Fruit fly (Drosophila melanogaster) whole organism, embryonic: ENCODE results near the gene CheB38c.

ENCODE experiments used
- CG10267 ChIP-seq: fragments of 200-800 bp; sonication (Bioruptor generic); optimal IDR thresholded peaks from 2 replicates; lab custom pipeline; 2018; ENCODE audit warnings: missing biosample characterization, mild to moderate bottlenecking, missing genetic modification characterization, moderate library complexity
- CG10565 ChIP-seq: fragments of 200-800 bp; sonication (Bioruptor generic); optimal IDR thresholded peaks from 3 replicates; lab custom pipeline; 2016; ENCODE audit warnings: missing biosample characterization, mild to moderate bottlenecking, missing genetic modification characterization
- CG12104 ChIP-seq: fragments of 200-800 bp; sonication (Bioruptor generic); optimal IDR thresholded peaks from 3 replicates; lab custom pipeline; 2016; ENCODE audit warnings: missing biosample characterization, missing genetic modification characterization
- CG12659 ChIP-seq: fragments of 200-800 bp; sonication (Bioruptor generic); optimal IDR thresholded peaks from 3 replicates; lab custom pipeline; 2017; ENCODE audit warnings: mild to moderate bottlenecking, missing biosample characterization, missing genetic modification reagents, missing genetic modification characterization
- CG17186 ChIP-seq: fragments of 200-800 bp; sonication (Bioruptor generic); optimal IDR thresholded peaks from 3 replicates; lab custom pipeline; 2017; ENCODE audit warnings: missing biosample characterization, missing genetic modification reagents, missing genetic modification characterization
- CG2120 ChIP-seq: fragments of 200-800 bp; sonication (Bioruptor generic); optimal IDR thresholded peaks from 3 replicates; lab custom pipeline; 2016; ENCODE audit warnings: missing biosample characterization, missing genetic modification characterization
- CG2678 ChIP-seq: fragments of 200-800 bp; sonication (Bioruptor generic); optimal IDR thresholded peaks from 3 replicates; lab custom pipeline; 2019; ENCODE audit warnings: missing biosample characterization, mild to moderate bottlenecking, missing genetic modification characterization, moderate library complexity
- CG2712 ChIP-seq: fragments of 200-800 bp; optimal IDR thresholded peaks from 3 replicates; lab custom pipeline; 2019; ENCODE audit warnings: missing biosample characterization, mild to moderate bottlenecking, missing genetic modification characterization, moderate library complexity
- CG4424 ChIP-seq: fragments of 200-800 bp; sonication (Bioruptor generic); optimal IDR thresholded peaks from 3 replicates; lab custom pipeline; 2016; ENCODE audit warnings: missing biosample characterization, missing genetic modification characterization
- CG8765 ChIP-seq: fragments of 200-800 bp; sonication (Bioruptor generic); IDR thresholded peaks from 2 replicates; pipeline ENCODE4 v1.3.6; 2022; ENCODE audit warnings: missing biosample characterization, missing genetic modification characterization
- CG9437 ChIP-seq: fragments of 200-800 bp; sonication (Bioruptor generic); optimal IDR thresholded peaks from 2 replicates; lab custom pipeline; 2018; ENCODE audit warnings: missing biosample characterization, mild to moderate bottlenecking, missing genetic modification characterization
- CG9932 ChIP-seq: fragments of 200-800 bp; sonication (Bioruptor generic); IDR thresholded peaks from 2 replicates; pipeline ENCODE4 v1.3.6; 2022; ENCODE audit warnings: missing biosample characterization, missing genetic modification characterization
- CTCF ChIP-seq: fragments of 200-800 bp; sonication (Bioruptor generic); optimal IDR thresholded peaks from 2 replicates; lab custom pipeline; 2017; ENCODE audit warnings: missing biosample characterization, mild to moderate bottlenecking, missing genetic modification characterization, moderate library complexity
- D ChIP-seq, 2 experiments: fragments of 200-800 bp in 1 of 2; fragments of >200 bp in 1 of 2; sonication (Bioruptor generic) in 1 of 2; optimal IDR thresholded peaks; 2 replicates in 1 of 2; 3 replicates in 1 of 2; lab custom pipeline; 2017; ENCODE audit warnings: mild to moderate bottlenecking in 1 of 2, missing biosample characterization in 1 of 2, missing genetic modification characterization in 1 of 2, missing genetic modification reagents in 1 of 2
- D19A ChIP-seq: fragments of 200-800 bp; optimal IDR thresholded peaks from 3 replicates; lab custom pipeline; 2019; ENCODE audit warnings: missing biosample characterization, mild to moderate bottlenecking, missing genetic modification characterization, moderate library complexity
- Dbx ChIP-seq: fragments of 200-800 bp; sonication (Bioruptor generic); IDR thresholded peaks from 3 replicates; pipeline ENCODE4 v1.3.6; 2022; ENCODE audit warnings: missing biosample characterization, missing genetic modification characterization
- Dfd ChIP-seq, 2 experiments: fragments of >200 bp; optimal IDR thresholded peaks; 2 replicates each; lab custom pipeline; 2017; ENCODE audit warnings: missing biosample characterization in 2 of 2, missing genetic modification characterization in 2 of 2
- Dip2 ChIP-seq: fragments of 200-800 bp; sonication (Bioruptor generic); IDR thresholded peaks from 2 replicates; pipeline ENCODE4 v1.3.6; 2022; ENCODE audit warnings: missing biosample characterization, missing genetic modification characterization
- Dip3 ChIP-seq: fragments of 200-800 bp; sonication (Bioruptor generic); optimal IDR thresholded peaks from 3 replicates; lab custom pipeline; 2016; ENCODE audit warnings: missing biosample characterization, missing genetic modification characterization
- Gsc ChIP-seq: fragments of 200-800 bp; sonication (Bioruptor generic); IDR thresholded peaks from 2 replicates; pipeline ENCODE4 v1.3.6; 2022; ENCODE audit warnings: missing biosample characterization, missing genetic modification characterization
- H15 ChIP-seq: fragments of 200-800 bp; sonication (Bioruptor generic); IDR thresholded peaks from 3 replicates; pipeline ENCODE4 v1.3.6; 2022; ENCODE audit warnings: missing biosample characterization, missing genetic modification characterization
- HHEX ChIP-seq: fragments of 200-800 bp; sonication (Bioruptor generic); optimal IDR thresholded peaks from 3 replicates; lab custom pipeline; 2017; ENCODE audit warnings: missing biosample characterization, mild to moderate bottlenecking, missing genetic modification characterization, missing genetic modification reagents
- HLHmδ ChIP-seq: fragments of 200-800 bp; sonication (Bioruptor generic); optimal IDR thresholded peaks from 2 replicates; lab custom pipeline; 2018; ENCODE audit warnings: missing biosample characterization, mild to moderate bottlenecking, missing genetic modification characterization, moderate library complexity
- Hand ChIP-seq: fragments of 200-800 bp; sonication (Bioruptor generic); optimal IDR thresholded peaks from 2 replicates; lab custom pipeline; 2017; ENCODE audit warnings: mild to moderate bottlenecking, missing biosample characterization, missing genetic modification reagents, missing genetic modification characterization
- HmgD ChIP-seq: fragments of 200-800 bp; sonication (Bioruptor generic); optimal IDR thresholded peaks from 3 replicates; lab custom pipeline; 2016; ENCODE audit warnings: missing biosample characterization, missing genetic modification characterization
- Hr3 ChIP-seq: fragments of 200-800 bp; sonication (Bioruptor generic); optimal IDR thresholded peaks from 3 replicates; lab custom pipeline; 2016; ENCODE audit warnings: missing biosample characterization, missing genetic modification characterization
- Oli ChIP-seq: fragments of 200-800 bp; sonication (Bioruptor generic); optimal IDR thresholded peaks from 2 replicates; lab custom pipeline; 2018; ENCODE audit warnings: missing biosample characterization, mild to moderate bottlenecking, missing genetic modification characterization, moderate library complexity
- Tbp ChIP-seq: fragments of >200 bp; optimal IDR thresholded peaks from 2 replicates; lab custom pipeline; 2018; ENCODE audit warnings: missing biosample characterization, missing genetic modification characterization
- amos ChIP-seq: fragments of 200-800 bp; sonication (Bioruptor generic); IDR thresholded peaks from 2 replicates; pipeline ENCODE4 v1.3.6; 2022; ENCODE audit warnings: missing biosample characterization, missing genetic modification characterization; ENCODE audit not compliant: partially characterized antibody
- ara ChIP-seq: fragments of 200-800 bp; sonication (Bioruptor generic); IDR thresholded peaks from 2 replicates; pipeline ENCODE4 v1.3.6; 2022; ENCODE audit warnings: missing biosample characterization, missing genetic modification characterization
- bigmax ChIP-seq: fragments of 200-800 bp; sonication (Bioruptor generic); optimal IDR thresholded peaks from 2 replicates; lab custom pipeline; 2018; ENCODE audit warnings: missing biosample characterization, mild to moderate bottlenecking, missing genetic modification characterization
- bowl ChIP-seq: fragments of 200-800 bp; sonication (Bioruptor generic); IDR thresholded peaks from 2 replicates; pipeline ENCODE4 v1.3.6; 2022; ENCODE audit warnings: missing biosample characterization, missing genetic modification characterization
- br ChIP-seq: fragments of >200 bp; optimal IDR thresholded peaks from 2 replicates; lab custom pipeline; 2017
- cg ChIP-seq: fragments of 200-800 bp; sonication (Bioruptor generic); optimal IDR thresholded peaks from 3 replicates; lab custom pipeline; 2019; ENCODE audit warnings: missing biosample characterization, mild to moderate bottlenecking, missing genetic modification characterization, moderate library complexity
- crc ChIP-seq: fragments of 200-800 bp; sonication (Bioruptor generic); optimal IDR thresholded peaks from 2 replicates; lab custom pipeline; 2016; ENCODE audit warnings: missing biosample characterization, missing genetic modification characterization
- croc ChIP-seq: fragments of 200-800 bp; sonication (Bioruptor generic); conservative IDR thresholded peaks from 3 replicates; pipeline ENCODE4 v1.3.6; 2022; ENCODE audit warnings: missing biosample characterization, missing genetic modification characterization
- dmrt99B ChIP-seq: fragments of 200-800 bp; sonication (Bioruptor generic); optimal IDR thresholded peaks from 2 replicates; lab custom pipeline; 2018; ENCODE audit warnings: missing biosample characterization, mild to moderate bottlenecking, missing genetic modification characterization, moderate library complexity
- gsb ChIP-seq: fragments of 200-800 bp; sonication (Bioruptor generic); IDR thresholded peaks from 2 replicates; pipeline ENCODE4 v1.3.6; 2022; ENCODE audit warnings: missing biosample characterization, missing genetic modification characterization
- gsb-n ChIP-seq: fragments of 200-800 bp; sonication (Bioruptor generic); optimal IDR thresholded peaks from 3 replicates; lab custom pipeline; 2018; ENCODE audit warnings: missing biosample characterization, mild to moderate bottlenecking, missing genetic modification characterization
- hth ChIP-seq: fragments of >200 bp; optimal IDR thresholded peaks from 2 replicates; lab custom pipeline; 2017; ENCODE audit warnings: inconsistent platforms
- jing ChIP-seq: fragments of 200-800 bp; sonication (Bioruptor generic); optimal IDR thresholded peaks from 2 replicates; lab custom pipeline; 2018; ENCODE audit warnings: missing biosample characterization, mild to moderate bottlenecking, missing genetic modification characterization
- lmd ChIP-seq: fragments of 200-800 bp; sonication (Bioruptor generic); IDR thresholded peaks from 2 replicates; pipeline ENCODE4 v1.3.6; 2022; ENCODE audit warnings: missing biosample characterization, missing genetic modification characterization
- nau ChIP-seq: fragments of 200-800 bp; sonication (Bioruptor generic); optimal IDR thresholded peaks from 3 replicates; lab custom pipeline; 2017; ENCODE audit warnings: missing biosample characterization, mild to moderate bottlenecking, missing genetic modification characterization, missing genetic modification reagents
- nmo ChIP-seq: fragments of 200-800 bp; sonication (Bioruptor generic); optimal IDR thresholded peaks from 2 replicates; lab custom pipeline; 2018; ENCODE audit warnings: missing biosample characterization, mild to moderate bottlenecking, missing genetic modification characterization, moderate library complexity
- oc ChIP-seq: fragments of 200-800 bp; sonication (Bioruptor generic); optimal IDR thresholded peaks from 2 replicates; lab custom pipeline; 2018; ENCODE audit warnings: missing biosample characterization, mild to moderate bottlenecking, missing genetic modification characterization, moderate library complexity
- phol ChIP-seq: fragments of 200-800 bp; sonication (Bioruptor generic); optimal IDR thresholded peaks from 3 replicates; lab custom pipeline; 2018; ENCODE audit warnings: missing biosample characterization, mild to moderate bottlenecking, missing genetic modification characterization, moderate library complexity
- pros ChIP-seq: fragments of 200-800 bp; sonication (Bioruptor generic); optimal IDR thresholded peaks from 3 replicates; lab custom pipeline; 2019; ENCODE audit warnings: missing biosample characterization, mild to moderate bottlenecking, missing genetic modification characterization, moderate library complexity
- row ChIP-seq: fragments of 200-800 bp; sonication (Bioruptor generic); IDR thresholded peaks from 3 replicates; pipeline ENCODE4 v1.3.6; 2022; ENCODE audit warnings: missing biosample characterization, missing genetic modification characterization
- sima ChIP-seq: fragments of 200-800 bp; sonication (Bioruptor generic); optimal IDR thresholded peaks from 2 replicates; lab custom pipeline; 2016; ENCODE audit warnings: missing biosample characterization, missing genetic modification characterization
- sug ChIP-seq: fragments of 200-800 bp; optimal IDR thresholded peaks from 2 replicates; lab custom pipeline; 2019; ENCODE audit warnings: missing biosample characterization, mild to moderate bottlenecking, missing genetic modification characterization, moderate library complexity
- toy ChIP-seq: fragments of 200-800 bp; sonication (Bioruptor generic); IDR thresholded peaks from 2 replicates; pipeline ENCODE4 v1.3.6; 2022; ENCODE audit warnings: missing biosample characterization, missing genetic modification characterization

The CheB38c gene

DNA sequence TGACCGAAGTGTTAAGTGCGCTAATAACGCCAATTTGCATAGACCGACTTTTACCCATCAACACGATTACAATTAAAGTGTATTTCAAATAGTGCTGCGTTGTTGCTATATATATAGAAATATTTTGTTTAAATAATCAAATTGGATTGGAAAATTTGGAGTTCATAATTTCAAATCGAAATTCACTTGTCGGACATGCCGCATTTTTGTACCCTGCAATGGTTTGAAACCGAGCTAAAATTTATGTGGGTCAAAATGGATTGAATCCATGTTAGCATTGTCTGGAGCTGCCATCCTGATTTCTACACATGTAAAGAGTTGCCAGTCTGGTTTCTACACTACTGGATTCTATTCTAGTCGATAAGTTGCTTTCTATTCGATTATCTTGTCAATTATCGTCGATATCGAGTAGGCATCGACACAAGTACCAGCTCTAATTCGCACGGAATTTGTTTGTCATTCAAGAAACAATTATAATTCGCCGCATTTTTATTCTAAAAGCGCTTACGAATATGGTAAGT, 33.3 kb downstream of the CheB38c start, which contains the start of gene Pomp (continued):
- peak; percentile 92 for TF ChIP-seq CG2712 (tag; lab: Kevin White, UChicago)
- peak; percentile 90 for TF ChIP-seq row (GFP tag; lab: Robert Waterston, UW)
- TF ChIP-seq cg (GFP tag; lab: Kevin White, UChicago): no peak
- no peak for TF ChIP-seq Dfd (GFP tag; optimal IDR thresholded peaks at IDR 0.05; lab: Kevin White, UChicago)
- peak; percentile 59; the same call in 2 of the 3 replicates for TF ChIP-seq croc (GFP tag; lab: Robert Waterston, UW)
- peak; percentile 86 for TF ChIP-seq CG10267 (tag; lab: Kevin White, UChicago)
- TF ChIP-seq nau (GFP tag; lab: Kevin White, UChicago): peak; percentile 69
- TF ChIP-seq CG2120 (GFP tag; lab: Kevin White, UChicago): peak; percentile 87
- TF ChIP-seq jing (GFP tag; lab: Kevin White, UChicago): no peak
- TF ChIP-seq Gsc: peak; percentile 69
- peak; percentile 89 for TF ChIP-seq dmrt99B (tag; lab: Kevin White, UChicago)
- peak; percentile 85 for TF ChIP-seq CG9932 (GFP tag; lab: Robert Waterston, UW)
- peak; percentile 78 for TF ChIP-seq CTCF (GFP tag; lab: Kevin White, UChicago)
- TF ChIP-seq H15 (GFP tag; lab: Robert Waterston, UW): peak; percentile 89
- peak; percentile 57; the same call in 1 of the 2 replicates for TF ChIP-seq toy (GFP tag; lab: Robert Waterston, UW)
- TF ChIP-seq gsb-n (tag; lab: Kevin White, UChicago): peak; percentile 80
- peak; percentile 90 for TF ChIP-seq CG2678 (tag; lab: Kevin White, UChicago)
- no peak for TF ChIP-seq HLHmδ (GFP tag; lab: Kevin White, UChicago)
- TF ChIP-seq Hr3 (GFP tag; lab: Kevin White, UChicago): peak; percentile 99
- TF ChIP-seq Tbp (GFP tag; lab: Kevin White, UChicago): no peak
- peak; percentile 76 for TF ChIP-seq oc
- no peak for TF ChIP-seq pros (GFP tag; lab: Kevin White, UChicago)
- peak; percentile 56 for TF ChIP-seq CG9437 (GFP tag; lab: Kevin White, UChicago)
- TF ChIP-seq hth (lab: Kevin White, UChicago): no peak
- peak; percentile 37; the same call in 1 of the 2 replicates for TF ChIP-seq Dip2 (GFP tag; lab: Robert Waterston, UW)
- peak; percentile 81; the same call in 2 of the 3 replicates for TF ChIP-seq Dbx (GFP tag; lab: Robert Waterston, UW)
- peak; percentile 45 for TF ChIP-seq bigmax
- peak; percentile 39 for TF ChIP-seq crc (GFP tag; lab: Kevin White, UChicago)
- no peak for TF ChIP-seq br (lab: Kevin White, UChicago)
- TF ChIP-seq D19A (tag; lab: Kevin White, UChicago): peak; percentile 89
- TF ChIP-seq gsb: peak; percentile 69
- TF ChIP-seq D (optimal IDR thresholded peaks at IDR 0.05; lab: Kevin White, UChicago): no peak
- peak; percentile 73 for TF ChIP-seq D (GFP tag; optimal IDR thresholded peaks at IDR 0.05; lab: Kevin White, UChicago)
- peak; percentile 62; the same call in 1 of the 2 replicates for TF ChIP-seq amos (GFP tag; lab: Robert Waterston, UW)
- peak; percentile 23 for TF ChIP-seq Hand
- TF ChIP-seq CG4424 (GFP tag; lab: Kevin White, UChicago): peak; percentile 84
- TF ChIP-seq Oli (tag; lab: Kevin White, UChicago): peak; percentile 83
- peak; percentile 60 for TF ChIP-seq CG17186 (GFP tag; lab: Kevin White, UChicago)
- TF ChIP-seq phol (tag; lab: Kevin White, UChicago): peak; percentile 90
- TF ChIP-seq CG8765 (GFP tag; lab: Robert Waterston, UW): peak; percentile 73
- TF ChIP-seq bowl (GFP tag; lab: Robert Waterston, UW): peak; percentile 60; the same call in 1 of the 2 replicates
- peak; percentile 44 for TF ChIP-seq sug (tag; lab: Kevin White, UChicago)
- TF ChIP-seq sima: no peak
- TF ChIP-seq nmo (GFP tag; lab: Kevin White, UChicago): peak; percentile 89
- TF ChIP-seq ara: peak; percentile 86
- peak; percentile 87 for TF ChIP-seq HHEX (GFP tag; lab: Kevin White, UChicago)
- TF ChIP-seq CG10565 (GFP tag; lab: Kevin White, UChicago): peak; percentile 56
- peak; percentile 57 for TF ChIP-seq HmgD (GFP tag; lab: Kevin White, UChicago)
- peak; percentile 70 for TF ChIP-seq CG12104 (GFP tag; lab: Kevin White, UChicago)
- TF ChIP-seq lmd (GFP tag; lab: Robert Waterston, UW): peak; percentile 90
- peak; percentile 86 for TF ChIP-seq CG12659 (GFP tag; lab: Kevin White, UChicago)
- peak; percentile 62 for TF ChIP-seq Dip3 (GFP tag; lab: Kevin White, UChicago)
